Fruit fly (Drosophila melanogaster) S2 (cell line): ENCODE results near the gene Miga.

Source experiments
- CG8478 ChIP-seq: fragments of >200 bp; optimal IDR thresholded peaks from 2 replicates; lab custom pipeline; 2018
- CTCF ChIP-seq, 2 experiments: fragments of >200 bp; optimal IDR thresholded peaks; 2 replicates each; lab custom pipeline; 2018

DNA sequence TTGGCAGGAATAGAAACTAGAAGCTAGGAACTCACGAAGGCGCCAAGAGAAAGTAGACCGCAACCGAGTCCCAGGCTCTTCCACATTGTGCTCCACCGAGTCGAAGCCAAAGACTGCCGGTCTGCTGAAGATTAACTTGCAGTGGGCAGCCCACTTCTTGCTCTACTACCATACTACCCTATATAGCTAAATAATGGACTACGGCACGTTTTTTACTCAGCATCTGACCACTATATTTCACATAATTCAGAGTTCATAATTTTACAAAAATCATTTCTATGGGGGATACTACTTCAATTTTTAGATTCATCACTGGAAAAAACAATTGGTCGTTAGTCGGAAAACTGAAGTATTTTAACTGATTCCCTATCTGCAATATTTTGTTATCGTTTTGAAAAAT is 3.9 kb downstream of the Miga start, which contains the start of gene CG32712:
- TF ChIP-seq CTCF (optimal IDR thresholded peaks at IDR 0.05; lab: Kevin White, UChicago) (no peak), CG8478 (lab: Kevin White, UChicago) (no peak)
